Worm (Caenorhabditis elegans): ENCODE results near the gene C49H3.6.

DNA sequence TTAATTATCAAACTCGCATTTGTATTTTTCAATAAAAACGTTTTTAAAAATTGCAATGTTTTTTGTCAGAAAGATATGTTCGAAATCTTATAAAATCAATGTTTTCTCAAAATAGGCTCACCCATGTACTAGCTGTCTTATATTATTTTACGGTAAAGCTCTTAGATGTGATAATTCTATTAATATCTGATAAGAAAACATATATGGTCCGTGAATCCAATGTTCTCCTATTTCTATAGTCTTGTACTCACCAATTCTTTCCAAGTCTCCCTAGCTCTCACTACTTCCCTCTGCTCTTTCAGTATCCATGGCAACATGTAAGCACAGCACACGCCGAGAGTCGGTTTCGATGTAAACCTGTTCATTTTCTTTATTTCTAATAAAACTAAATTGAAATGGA lies 30.2 kb downstream of the C49H3.6 start, which contains the start of gene bbs-2:
- TF ChIP-seq him-1 (tag; optimal IDR thresholded peaks at IDR 0.05) (no peak), dao-5 (tag; optimal IDR thresholded peaks at IDR 0.05) (no peak), W03F9.2 (tag; optimal IDR thresholded peaks at IDR 0.05) (no peak)
